Worm (Caenorhabditis elegans): Measurements from ENCODE around the gene F44A6.5.

Gene F44A6.5

DNA sequence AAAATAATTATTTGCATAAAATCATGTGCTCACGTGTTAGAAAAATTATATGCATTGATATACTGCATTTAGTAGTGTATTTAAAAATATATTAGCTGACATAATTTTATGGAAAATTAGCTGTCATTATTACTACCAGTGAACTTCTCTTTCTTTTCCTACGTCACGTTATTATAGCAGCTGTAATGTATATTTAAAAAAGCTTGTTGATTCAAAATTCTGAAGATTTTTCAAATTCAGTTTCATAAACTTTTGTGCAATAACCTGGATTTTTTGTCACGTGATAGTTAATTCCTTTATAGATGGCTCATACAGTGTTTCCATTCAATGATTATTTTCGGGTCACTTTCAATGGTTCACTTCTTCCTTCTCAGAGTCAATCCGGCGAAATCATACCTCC is 6.3 kb downstream of the F44A6.5 start, which contains the start of gene F44A6.3:
TSS of gene F44A6.3 (plus strand) at position 301 of the 400 bp plus-strand sequence.
- no peak for TF ChIP-seq R02D3.7 (tag; optimal IDR thresholded peaks at IDR 0.05)
- no peak for TF ChIP-seq crh-2 (tag; optimal IDR thresholded peaks at IDR 0.05)
- no peak for TF ChIP-seq blmp-1 (tag; optimal IDR thresholded peaks at IDR 0.05; ENCODE audit: insufficient read depth)
- TF ChIP-seq unc-62 (GFP tag; optimal IDR thresholded peaks at IDR 0.05) = no peak
- no peak for TF ChIP-seq ztf-4 (tag; optimal IDR thresholded peaks at IDR 0.05)
- no peak for TF ChIP-seq nhr-6 (tag; optimal IDR thresholded peaks at IDR 0.05)
- no peak for TF ChIP-seq skn-1 (tag; optimal IDR thresholded peaks at IDR 0.05)
- no peak for TF ChIP-seq nhr-11 (tag; optimal IDR thresholded peaks at IDR 0.05)
- no peak for TF ChIP-seq peb-1 (tag; optimal IDR thresholded peaks at IDR 0.05)
- no peak for TF ChIP-seq unc-55 (GFP tag; optimal IDR thresholded peaks at IDR 0.05)
- no peak for TF ChIP-seq Y55F3AM.14 (GFP tag; optimal IDR thresholded peaks at IDR 0.05)
- no peak for TF ChIP-seq mdl-1 (tag; optimal IDR thresholded peaks at IDR 0.05)
- no peak for TF ChIP-seq nhr-21 (tag; optimal IDR thresholded peaks at IDR 0.05)
- TF ChIP-seq mbf-1 (tag; optimal IDR thresholded peaks at IDR 0.05) = no peak
- TF ChIP-seq lsy-2 (tag; optimal IDR thresholded peaks at IDR 0.05) = no peak
- no peak for TF ChIP-seq unc-39 (tag; optimal IDR thresholded peaks at IDR 0.05)
- TF ChIP-seq lin-13 (GFP tag; optimal IDR thresholded peaks at IDR 0.05) = no peak
- no peak for TF ChIP-seq ZK546.5 (tag; optimal IDR thresholded peaks at IDR 0.05)
- no peak for TF ChIP-seq ama-1 (optimal IDR thresholded peaks at IDR 0.05)

DNA sequence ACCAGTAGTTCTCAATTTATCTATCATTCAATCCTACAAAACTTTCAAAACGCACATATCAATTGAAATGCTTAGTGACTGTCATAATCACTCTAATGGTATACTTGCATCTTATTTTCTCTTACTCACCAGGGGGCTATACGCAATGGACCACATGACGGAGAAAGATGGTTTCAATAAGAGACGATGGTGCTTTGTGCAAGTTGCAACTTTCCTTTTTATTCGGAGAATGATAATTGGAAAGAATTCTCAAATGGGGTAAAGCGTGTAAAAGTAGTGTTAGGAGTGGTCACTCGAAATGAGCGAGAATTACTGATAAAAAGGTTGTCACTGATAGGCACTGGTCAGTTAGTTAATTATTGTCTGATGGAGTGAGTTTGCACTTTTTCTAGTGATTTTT is 10.2 kb downstream of the F44A6.5 start:
- TF ChIP-seq elt-1 (tag; optimal IDR thresholded peaks at IDR 0.05) (no peak), gmeb-1 (tag; optimal IDR thresholded peaks at IDR 0.05) (no peak), fos-1 (tag; optimal IDR thresholded peaks at IDR 0.05) (peak; percentile 2)

DNA sequence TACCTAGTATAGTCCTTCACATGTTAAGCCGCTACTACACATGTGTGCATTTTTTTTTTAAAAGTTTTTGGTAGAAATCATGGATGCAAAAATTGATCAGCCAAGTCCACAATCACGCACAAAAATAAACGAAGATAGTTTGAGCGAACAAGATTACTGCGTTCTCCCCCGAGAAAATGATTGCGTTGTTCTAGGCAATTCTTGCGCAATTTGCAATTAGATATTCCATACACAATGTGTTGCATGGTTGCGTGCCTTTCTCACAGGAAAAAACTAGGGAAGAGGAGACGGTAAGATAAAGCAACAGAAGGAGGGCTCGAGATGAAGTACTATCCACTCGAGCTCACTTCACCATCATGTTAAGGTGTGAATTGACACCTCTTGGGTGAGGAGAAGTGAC is 12.7 kb downstream of the F44A6.5 start:
- TF ChIP-seq gmeb-1 (tag; optimal IDR thresholded peaks at IDR 0.05) (no peak), nhr-21 (tag; optimal IDR thresholded peaks at IDR 0.05) (no peak), sem-4 (tag; optimal IDR thresholded peaks at IDR 0.05) (no peak), nhr-6 (tag; optimal IDR thresholded peaks at IDR 0.05) (no peak), mdl-1 (tag; optimal IDR thresholded peaks at IDR 0.05) (no peak), ztf-11 (tag; optimal IDR thresholded peaks at IDR 0.05) (no peak), nhr-25 (tag; optimal IDR thresholded peaks at IDR 0.05) (no peak), R02D3.7 (tag; optimal IDR thresholded peaks at IDR 0.05) (no peak), fos-1 (tag; optimal IDR thresholded peaks at IDR 0.05) (no peak), unc-62 (GFP tag; optimal IDR thresholded peaks at IDR 0.05) (no peak), nhr-11 (tag; optimal IDR thresholded peaks at IDR 0.05) (no peak), unc-55 (GFP tag; optimal IDR thresholded peaks at IDR 0.05) (no peak), nhr-23 (tag; optimal IDR thresholded peaks at IDR 0.05) (no peak)

DNA sequence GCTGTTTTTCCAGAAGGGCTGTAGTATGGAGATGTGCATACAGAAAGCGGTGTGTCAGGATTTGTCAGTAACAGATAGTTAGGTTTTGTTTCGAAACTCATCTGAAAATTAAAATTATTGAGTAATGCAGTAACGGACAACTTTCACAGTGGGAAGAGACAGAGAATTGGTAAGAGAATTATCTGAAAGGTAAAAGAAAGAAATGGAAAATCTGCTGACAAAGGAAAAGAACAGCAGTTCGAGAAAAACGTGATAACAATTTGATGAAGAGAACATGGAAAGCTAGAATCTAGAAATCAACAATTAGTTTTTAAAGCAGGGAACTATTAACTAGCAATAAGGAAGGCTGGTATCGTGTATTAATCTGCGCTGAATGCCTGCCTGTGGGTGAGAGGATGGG is 13.4 kb downstream of the F44A6.5 start, which contains the start of gene sex-1:
TSS of gene sex-1 (minus strand) at position 101 of the 400 bp plus-strand sequence.
- TF ChIP-seq nhr-21 (tag; optimal IDR thresholded peaks at IDR 0.05) = no peak
- TF ChIP-seq nhr-25 (tag; optimal IDR thresholded peaks at IDR 0.05) = no peak
- TF ChIP-seq nhr-237 (tag; optimal IDR thresholded peaks at IDR 0.05) = no peak
- no peak for TF ChIP-seq mdl-1 (tag; optimal IDR thresholded peaks at IDR 0.05)
- no peak for TF ChIP-seq egl-27 (tag; optimal IDR thresholded peaks at IDR 0.05)
- no peak for TF ChIP-seq sma-3 (GFP tag; optimal IDR thresholded peaks at IDR 0.05)
- no peak for TF ChIP-seq mab-5 (tag; optimal IDR thresholded peaks at IDR 0.05)
- TF ChIP-seq lin-13 (GFP tag; optimal IDR thresholded peaks at IDR 0.05) = no peak
- no peak for TF ChIP-seq peb-1 (tag; optimal IDR thresholded peaks at IDR 0.05)
- no peak for TF ChIP-seq ceh-82 (tag; optimal IDR thresholded peaks at IDR 0.05)
- no peak for TF ChIP-seq sem-4 (tag; optimal IDR thresholded peaks at IDR 0.05)
- no peak for TF ChIP-seq blmp-1 (tag; optimal IDR thresholded peaks at IDR 0.05; ENCODE audit: insufficient read depth)
- TF ChIP-seq nhr-23 (tag; optimal IDR thresholded peaks at IDR 0.05) = no peak
- TF ChIP-seq snpc-4 (tag; optimal IDR thresholded peaks at IDR 0.05) = no peak
- TF ChIP-seq Y55F3AM.14 (GFP tag; optimal IDR thresholded peaks at IDR 0.05) = no peak
- TF ChIP-seq ZK546.5 (tag; optimal IDR thresholded peaks at IDR 0.05) = no peak
- no peak for TF ChIP-seq C34F6.9 (tag; optimal IDR thresholded peaks at IDR 0.05)
- TF ChIP-seq gmeb-1 (tag; optimal IDR thresholded peaks at IDR 0.05) = no peak

DNA sequence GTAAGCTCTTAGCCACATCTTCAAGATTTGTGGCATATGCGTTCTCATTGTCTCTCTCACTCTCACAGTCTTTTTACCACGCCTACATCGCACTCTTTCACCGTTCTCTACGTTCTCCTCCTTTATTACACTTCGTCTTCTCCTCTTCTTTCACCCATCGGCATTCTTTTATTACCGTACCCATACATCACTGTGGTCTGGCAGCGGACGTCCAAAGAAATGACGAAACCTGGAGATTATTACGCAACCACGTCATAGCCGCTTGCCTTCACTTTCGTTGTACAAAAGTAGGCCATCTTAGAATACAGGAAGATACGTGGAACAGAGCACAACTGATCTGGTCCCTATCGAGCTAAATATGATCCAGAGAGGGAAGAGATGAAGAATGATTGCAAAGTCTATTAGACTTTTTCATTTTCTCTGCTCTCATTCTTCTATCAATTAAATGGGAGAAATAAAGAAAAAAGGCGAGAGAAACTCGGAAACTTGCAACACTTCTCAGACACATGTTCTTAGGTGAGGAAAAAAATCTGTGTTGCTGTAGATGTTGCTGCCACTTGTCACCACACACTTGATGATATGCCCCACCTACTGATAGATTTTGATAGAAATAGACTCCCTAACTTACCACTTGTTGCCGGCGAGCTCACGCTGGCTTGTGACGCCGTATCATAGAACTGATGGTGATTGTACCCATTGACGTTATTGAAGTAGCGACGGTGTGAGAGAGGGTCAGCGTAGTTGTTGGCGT is 14.2 kb downstream of the F44A6.5 start:
- TF ChIP-seq Y55F3AM.14 (GFP tag; optimal IDR thresholded peaks at IDR 0.05) = no peak
- TF ChIP-seq ZK546.5 (tag; optimal IDR thresholded peaks at IDR 0.05) = no peak
- peak; percentile 39 for TF ChIP-seq nhr-129 (tag; optimal IDR thresholded peaks at IDR 0.05)
- no peak for TF ChIP-seq lsy-2 (tag; optimal IDR thresholded peaks at IDR 0.05)
- TF ChIP-seq sma-9 (GFP tag; optimal IDR thresholded peaks at IDR 0.05) = peak; percentile 4
- no peak for TF ChIP-seq sma-9 (tag; optimal IDR thresholded peaks at IDR 0.05)
- peak; percentile 15 for TF ChIP-seq fos-1 (tag; optimal IDR thresholded peaks at IDR 0.05)
- TF ChIP-seq mab-5 (tag; optimal IDR thresholded peaks at IDR 0.05) = no peak
